Fruit fly (Drosophila melanogaster) whole organism, pupa: Measurements from ENCODE around the gene CG12081.

Experiments used
- CG10348 ChIP-seq: fragments of 200-800 bp; sonication (Bioruptor generic); IDR thresholded peaks from 2 replicates; pipeline ENCODE4 v1.3.6; 2022; ENCODE audit warnings: missing biosample characterization, missing genetic modification characterization
- CG12605 ChIP-seq: fragments of 200-800 bp; sonication (Bioruptor generic); IDR thresholded peaks from 2 replicates; pipeline ENCODE4 v1.3.6; 2022; ENCODE audit warnings: missing biosample characterization, missing genetic modification characterization
- CG13204 ChIP-seq: fragments of 200-800 bp; sonication (Bioruptor generic); optimal IDR thresholded peaks from 2 replicates; lab custom pipeline; 2018; ENCODE audit warnings: missing biosample characterization, mild to moderate bottlenecking, missing genetic modification characterization, moderate library complexity
- CG14655 ChIP-seq: fragments of 200-800 bp; sonication (Bioruptor generic); optimal IDR thresholded peaks from 3 replicates; lab custom pipeline; 2017; ENCODE audit warnings: mild to moderate bottlenecking, missing biosample characterization, missing genetic modification reagents, missing genetic modification characterization
- CG15710 ChIP-seq: fragments of 200-800 bp; sonication (Bioruptor generic); optimal IDR thresholded peaks from 2 replicates; lab custom pipeline; 2018; ENCODE audit warnings: missing biosample characterization, mild to moderate bottlenecking, missing genetic modification characterization, moderate library complexity
- CG17806 ChIP-seq: fragments of 200-800 bp; sonication (Bioruptor generic); optimal IDR thresholded peaks from 2 replicates; lab custom pipeline; 2018; ENCODE audit warnings: missing biosample characterization, mild to moderate bottlenecking, missing genetic modification characterization, moderate library complexity
- CG32121 ChIP-seq: fragments of 200-800 bp; sonication (Bioruptor generic); IDR thresholded peaks from 2 replicates; pipeline ENCODE4 v1.3.6; 2022; ENCODE audit warnings: missing biosample characterization, missing genetic modification characterization
- CG34367 ChIP-seq: fragments of 200-800 bp; sonication (Bioruptor generic); optimal IDR thresholded peaks from 2 replicates; lab custom pipeline; 2018; ENCODE audit warnings: missing biosample characterization, mild to moderate bottlenecking, missing genetic modification characterization
- CG4496 ChIP-seq: fragments of 200-800 bp; sonication (Bioruptor generic); IDR thresholded peaks from 3 replicates; pipeline ENCODE4 v1.3.6; 2022; ENCODE audit warnings: missing biosample characterization, missing genetic modification characterization
- CG8159 ChIP-seq: fragments of 200-800 bp; sonication (Bioruptor generic); optimal IDR thresholded peaks from 3 replicates; lab custom pipeline; 2018; ENCODE audit warnings: missing biosample characterization, mild to moderate bottlenecking, missing genetic modification characterization, moderate library complexity
- CG8301 ChIP-seq: fragments of 200-800 bp; sonication (Bioruptor generic); optimal IDR thresholded peaks from 2 replicates; lab custom pipeline; 2018; ENCODE audit warnings: missing biosample characterization, mild to moderate bottlenecking, missing genetic modification characterization
- CG9948 ChIP-seq: fragments of 200-800 bp; sonication (Bioruptor generic); optimal IDR thresholded peaks from 2 replicates; lab custom pipeline; 2018; ENCODE audit warnings: missing biosample characterization, mild to moderate bottlenecking, missing genetic modification characterization, moderate library complexity
- D1 ChIP-seq: fragments of 200-800 bp; sonication (Bioruptor generic); optimal IDR thresholded peaks from 2 replicates; lab custom pipeline; 2018; ENCODE audit warnings: missing biosample characterization, mild to moderate bottlenecking, missing genetic modification characterization, moderate library complexity
- EcR ChIP-seq: fragments of 200-800 bp; sonication (Bioruptor generic); optimal IDR thresholded peaks from 3 replicates; lab custom pipeline; 2019; ENCODE audit warnings: missing biosample characterization, missing genetic modification characterization, mild to moderate bottlenecking, moderate library complexity, missing genetic modification reagents
- Ets98B ChIP-seq: fragments of 200-800 bp; sonication (Bioruptor generic); IDR thresholded peaks from 2 replicates; pipeline ENCODE4 v1.3.6; 2022; ENCODE audit warnings: missing biosample characterization, missing genetic modification characterization
- Pif1A ChIP-seq: fragments of 200-800 bp; sonication (Bioruptor generic); optimal IDR thresholded peaks from 3 replicates; lab custom pipeline; 2016; ENCODE audit warnings: missing biosample characterization, missing genetic modification characterization
- Pif1B ChIP-seq: fragments of 200-800 bp; sonication (Bioruptor generic); optimal IDR thresholded peaks from 3 replicates; lab custom pipeline; 2016; ENCODE audit warnings: missing biosample characterization, missing genetic modification characterization
- Snoo ChIP-seq: fragments of 200-800 bp; sonication (Bioruptor generic); optimal IDR thresholded peaks from 3 replicates; lab custom pipeline; 2017; ENCODE audit warnings: missing biosample characterization, mild to moderate bottlenecking, missing genetic modification characterization, inconsistent platforms
- fd96Ca ChIP-seq: fragments of 200-800 bp; sonication (Bioruptor generic); IDR thresholded peaks from 3 replicates; pipeline ENCODE4 v1.3.6; 2022; ENCODE audit warnings: missing biosample characterization, missing genetic modification characterization
- gl ChIP-seq: fragments of 200-800 bp; sonication (Bioruptor generic); optimal IDR thresholded peaks from 2 replicates; lab custom pipeline; 2018; ENCODE audit warnings: missing biosample characterization, mild to moderate bottlenecking, missing genetic modification characterization
- rn ChIP-seq: fragments of 200-800 bp; sonication (Bioruptor generic); IDR thresholded peaks from 2 replicates; pipeline ENCODE4 v1.3.6; 2022; ENCODE audit warnings: missing biosample characterization, missing genetic modification characterization

Gene CG12081

DNA sequence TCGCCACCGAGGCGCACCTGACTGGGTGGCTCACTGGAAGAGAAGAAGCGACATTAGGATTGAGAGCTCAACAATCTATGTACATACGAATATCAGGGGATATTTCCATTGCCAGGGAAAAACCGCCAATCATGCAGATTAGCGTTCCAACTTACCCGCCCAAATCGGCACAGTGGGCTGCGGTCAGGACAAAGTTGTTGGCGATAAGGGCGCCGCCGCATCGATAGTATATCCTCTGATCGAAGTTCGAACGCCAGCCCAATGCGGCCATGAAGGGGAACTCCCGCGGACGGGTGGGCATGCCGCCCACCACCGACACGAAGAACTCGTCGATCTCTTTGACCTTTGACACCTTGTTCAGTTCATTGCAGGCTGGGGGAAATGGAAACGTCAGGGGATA, 16.7 kb upstream of the CG12081 start:
- TF ChIP-seq D1 (tag; lab: Kevin White, UChicago) (no peak), Pif1B (no peak), CG13204 (GFP tag; lab: Kevin White, UChicago) (no peak), CG12605 (no peak), Snoo (tag; lab: Kevin White, UChicago) (no peak), CG17806 (tag; lab: Kevin White, UChicago) (no peak), CG4496 (no peak), CG15710 (tag; lab: Kevin White, UChicago) (no peak), CG8301 (tag; lab: Kevin White, UChicago) (no peak), CG9948 (tag; lab: Kevin White, UChicago) (no peak), CG10348 (no peak), CG32121 (GFP tag; lab: Robert Waterston, UW) (no peak), EcR (GFP tag; lab: Kevin White, UChicago) (no peak), Ets98B (no peak), gl (tag; lab: Kevin White, UChicago) (no peak), rn (GFP tag; lab: Robert Waterston, UW) (no peak), CG34367 (tag; lab: Kevin White, UChicago) (no peak), fd96Ca (GFP tag; lab: Robert Waterston, UW) (no peak)

- no peak for TF ChIP-seq CG17806 (tag; lab: Kevin White, UChicago)
- TF ChIP-seq CG15710 (tag; lab: Kevin White, UChicago): no peak
- TF ChIP-seq Ets98B: 0 out of 2 replicates have a peak, but pooled peaks have one; percentile 10
- TF ChIP-seq CG8159 (tag; lab: Kevin White, UChicago): no peak
- peak; percentile 14 for TF ChIP-seq CG14655 (GFP tag; lab: Kevin White, UChicago)
- peak; percentile 1 for TF ChIP-seq CG8301 (tag; lab: Kevin White, UChicago)
Observed at dm6 chrX:8572939-8573594, 15.5 kb upstream of the CG12081 start, which contains the start of gene spirit. Gene spirit (minus strand): TSS chrX:8573593.

dm6 chrX:8573744-8574484, 14.7 kb upstream of the CG12081 start, which contains the start of gene CG12065:
Gene CG12065 (plus strand): TSS chrX:8574306.
- TF ChIP-seq CG17806 (tag; lab: Kevin White, UChicago) (no peak), Pif1A (GFP tag; lab: Kevin White, UChicago) (peak; percentile 25), fd96Ca (GFP tag; lab: Robert Waterston, UW) (no peak), CG34367 (tag; lab: Kevin White, UChicago) (no peak), CG32121 (GFP tag; lab: Robert Waterston, UW) (no peak), CG12605 (no peak; the same call in 1 of the 2 replicates), EcR (GFP tag; lab: Kevin White, UChicago) (no peak), Pif1B (peak; percentile 48), Ets98B (no peak), CG9948 (tag; lab: Kevin White, UChicago) (no peak), CG8301 (tag; lab: Kevin White, UChicago) (no peak), CG10348 (no peak), Snoo (tag; lab: Kevin White, UChicago) (no peak), CG15710 (tag; lab: Kevin White, UChicago) (no peak), CG4496 (no peak), D1 (tag; lab: Kevin White, UChicago) (no peak), gl (tag; lab: Kevin White, UChicago) (no peak), rn (GFP tag; lab: Robert Waterston, UW) (no peak), CG8159 (tag; lab: Kevin White, UChicago) (peak; percentile 2)
- TF ChIP-seq, all 21 proteins: peak for 3

- peak; percentile 21 for TF ChIP-seq CG15710 (tag; lab: Kevin White, UChicago)
- TF ChIP-seq rn (GFP tag; lab: Robert Waterston, UW): 0 out of 2 replicates have a peak, but pooled peaks have one; percentile 4
- TF ChIP-seq CG13204 (GFP tag; lab: Kevin White, UChicago): no peak
- TF ChIP-seq CG17806 (tag; lab: Kevin White, UChicago): peak; percentile 45
- peak; percentile 25 for TF ChIP-seq CG12605
- TF ChIP-seq CG32121 (GFP tag; lab: Robert Waterston, UW): no peak
- peak; percentile 52 for TF ChIP-seq Pif1A (GFP tag; lab: Kevin White, UChicago)
- TF ChIP-seq CG8159 (tag; lab: Kevin White, UChicago): peak; percentile 58
- peak; percentile 48; the same call in 2 of the 3 replicates for TF ChIP-seq fd96Ca (GFP tag; lab: Robert Waterston, UW)
- peak; percentile 48 for TF ChIP-seq CG8301 (tag; lab: Kevin White, UChicago)
- peak; percentile 30; the same call in 1 of the 3 replicates for TF ChIP-seq CG4496
- peak; percentile 58 for TF ChIP-seq Pif1B
- no peak for TF ChIP-seq gl (tag; lab: Kevin White, UChicago)
- TF ChIP-seq CG34367 (tag; lab: Kevin White, UChicago): peak; percentile 33
- peak; percentile 31; the same call in 1 of the 2 replicates for TF ChIP-seq Ets98B
- TF ChIP-seq CG14655 (GFP tag; lab: Kevin White, UChicago): peak; percentile 51
- peak; percentile 46 for TF ChIP-seq Snoo (tag; lab: Kevin White, UChicago)
- TF ChIP-seq CG10348: no peak
- no peak for TF ChIP-seq EcR (GFP tag; lab: Kevin White, UChicago)
- TF ChIP-seq D1 (tag; lab: Kevin White, UChicago): no peak
- TF ChIP-seq CG9948 (tag; lab: Kevin White, UChicago): peak; percentile 29
Observed at dm6 chrX:8574672-8575350, 13.8 kb upstream of the CG12081 start.
